Worm (Caenorhabditis elegans) whole organism, early embryonic: Measurements from ENCODE around the gene R08A2.2.

ENCODE experiments used
- B0310.2 ChIP-seq: sonication (generic microtip); optimal IDR thresholded peaks from 2 replicates; lab custom pipeline; 2016; ENCODE audit warnings: mild to moderate bottlenecking, missing genetic modification characterization, missing compliant biosample characterization
- F13C5.2 ChIP-seq: sonication (generic microtip); optimal IDR thresholded peaks from 2 replicates; lab custom pipeline; 2017; ENCODE audit warnings: mild to moderate bottlenecking, missing genetic modification characterization, inconsistent platforms, missing compliant biosample characterization
- aly-1 ChIP-seq: sonication (generic microtip); optimal IDR thresholded peaks from 2 replicates; lab custom pipeline; 2016; ENCODE audit warnings: missing genetic modification characterization, missing compliant biosample characterization
- ama-1 ChIP-seq: fragments of 150-350 bp; optimal IDR thresholded peaks from 2 replicates; lab custom pipeline; 2014
- ceh-13 ChIP-seq: fragments of 200-800 bp; sonication (Bioruptor generic); optimal IDR thresholded peaks from 2 replicates; lab custom pipeline; 2018; ENCODE audit warnings: mild to moderate bottlenecking, missing genetic modification characterization, missing compliant biosample characterization
- ceh-36 ChIP-seq: sonication (generic microtip); optimal IDR thresholded peaks from 2 replicates; lab custom pipeline; 2016; ENCODE audit warnings: missing genetic modification characterization, inconsistent platforms, missing compliant biosample characterization
- ets-7 ChIP-seq: sonication (generic microtip); optimal IDR thresholded peaks from 2 replicates; lab custom pipeline; 2016; ENCODE audit warnings: missing genotype, missing genetic modification characterization, missing compliant biosample characterization
- flt-1 ChIP-seq: fragments of 200-800 bp; sonication (Bioruptor generic); IDR thresholded peaks from 2 replicates; pipeline ENCODE4 v1.3.6; 2022; ENCODE audit warnings: missing genetic modification characterization, missing compliant biosample characterization
- hmbx-1 ChIP-seq: sonication (generic microtip); optimal IDR thresholded peaks from 2 replicates; lab custom pipeline; 2016; ENCODE audit warnings: mild to moderate bottlenecking, missing genetic modification characterization, missing compliant biosample characterization
- hmg-4 ChIP-seq: fragments of 200-800 bp; sonication (Bioruptor generic); optimal IDR thresholded peaks from 2 replicates; lab custom pipeline; 2018; ENCODE audit warnings: mild to moderate bottlenecking, missing genetic modification characterization, missing compliant biosample characterization
- hnd-1 ChIP-seq: sonication (generic microtip); optimal IDR thresholded peaks from 2 replicates; lab custom pipeline; 2016; ENCODE audit warnings: missing genetic modification characterization, missing compliant biosample characterization
- pes-1 ChIP-seq: fragments of 200-800 bp; sonication (Bioruptor generic); IDR thresholded peaks from 2 replicates; pipeline ENCODE4 v1.3.6; 2022; ENCODE audit warnings: missing genetic modification reagents, missing genetic modification characterization, missing compliant biosample characterization
- scrt-1 ChIP-seq: fragments of 200-800 bp; sonication (Bioruptor generic); IDR thresholded peaks from 2 replicates; pipeline ENCODE4 v1.3.6; 2022; ENCODE audit warnings: missing genetic modification characterization, missing compliant biosample characterization
- sea-1 ChIP-seq: fragments of 200-800 bp; sonication (Bioruptor generic); conservative IDR thresholded peaks from 2 replicates; pipeline ENCODE4 v1.3.6; 2022; ENCODE audit warnings: missing genetic modification characterization, missing compliant biosample characterization
- tbx-11 ChIP-seq: fragments of 200-800 bp; sonication (Bioruptor generic); IDR thresholded peaks from 2 replicates; pipeline ENCODE4 v1.3.6; 2022; ENCODE audit warnings: missing genetic modification characterization, missing compliant biosample characterization
- tbx-37 ChIP-seq: fragments of 200-800 bp; sonication (Bioruptor generic); conservative IDR thresholded peaks from 2 replicates; pipeline ENCODE4 v1.3.6; 2022; ENCODE audit warnings: missing genetic modification reagents, missing genetic modification characterization, missing compliant biosample characterization
- tra-4 ChIP-seq: sonication (generic microtip); optimal IDR thresholded peaks from 2 replicates; lab custom pipeline; 2017; ENCODE audit warnings: missing genetic modification characterization, missing compliant biosample characterization

Gene R08A2.2

DNA sequence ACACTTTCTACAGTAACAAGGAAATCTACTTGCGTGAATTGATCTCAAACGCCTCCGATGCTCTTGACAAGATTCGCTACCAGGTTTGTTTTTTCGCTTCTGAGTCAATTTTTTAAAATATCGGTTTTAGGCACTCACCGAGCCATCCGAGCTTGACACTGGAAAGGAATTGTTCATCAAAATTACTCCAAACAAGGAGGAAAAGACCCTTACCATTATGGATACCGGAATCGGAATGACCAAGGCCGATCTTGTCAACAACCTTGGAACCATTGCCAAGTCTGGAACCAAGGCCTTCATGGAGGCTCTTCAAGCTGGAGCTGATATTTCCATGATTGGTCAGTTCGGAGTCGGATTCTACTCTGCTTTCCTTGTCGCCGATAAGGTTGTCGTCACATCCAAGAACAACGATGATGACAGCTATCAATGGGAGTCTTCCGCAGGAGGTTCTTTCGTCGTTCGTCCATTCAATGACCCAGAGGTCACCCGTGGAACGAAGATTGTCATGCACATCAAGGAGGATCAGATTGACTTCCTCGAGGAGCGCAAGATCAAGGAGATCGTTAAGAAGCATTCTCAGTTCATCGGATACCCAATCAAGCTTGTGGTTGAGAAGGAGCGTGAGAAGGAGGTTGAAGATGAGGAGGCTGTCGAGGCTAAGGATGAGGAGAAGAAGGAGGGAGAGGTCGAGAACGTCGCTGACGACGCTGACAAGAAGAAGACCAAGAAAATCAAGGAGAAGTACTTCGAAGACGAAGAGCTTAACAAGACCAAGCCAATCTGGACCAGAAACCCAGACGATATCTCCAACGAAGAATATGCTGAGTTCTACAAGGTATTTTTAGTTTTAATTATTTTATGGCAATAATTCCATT is 29.0 kb downstream of the R08A2.2 start:
- TF ChIP-seq aly-1 (tag; lab: Kevin White, UChicago) (no peak), scrt-1 (GFP tag; lab: Robert Waterston, UW) (0 out of 2 replicates have a peak, but pooled peaks have one; percentile 39)

DNA sequence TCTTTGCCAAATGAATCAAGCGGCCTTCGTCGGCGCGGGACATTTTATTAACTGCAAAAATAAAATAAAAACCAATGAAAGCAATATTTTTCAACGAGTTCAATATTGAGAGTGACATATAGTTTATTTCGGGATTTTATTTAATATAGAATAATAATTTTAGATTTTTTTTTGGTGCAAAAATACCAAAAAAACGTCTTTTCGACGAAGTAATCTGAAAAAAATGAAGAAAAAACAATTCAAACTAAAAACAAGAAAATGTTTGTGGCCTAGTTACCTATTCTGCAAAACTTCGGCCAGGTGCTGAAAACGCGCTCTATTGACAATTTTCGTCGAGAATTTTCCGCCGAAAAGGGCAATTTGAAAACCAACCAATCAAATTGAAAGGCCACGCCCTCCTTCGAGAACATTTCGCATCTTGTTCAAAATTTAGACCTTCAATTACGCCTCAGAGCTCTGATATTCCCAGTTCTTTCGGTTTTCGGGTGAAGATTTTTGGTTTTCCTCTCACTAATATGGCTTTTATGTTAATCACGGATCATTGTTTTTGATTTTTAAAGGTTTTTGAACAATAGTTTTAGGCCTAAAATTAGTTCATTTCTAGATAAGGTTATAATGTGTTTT is 30.0 kb downstream of the R08A2.2 start, which contains the start of gene C47E8.4:
TSS of gene C47E8.4 (minus strand) at position 51 of the 624 bp plus-strand sequence.
- TF ChIP-seq ets-7 (tag; lab: Kevin White, UChicago) (no peak), hmbx-1 (tag; lab: Kevin White, UChicago) (no peak), ama-1 (peak; percentile 66), pes-1 (GFP tag; lab: Robert Waterston, UW) (peak; percentile 54; the same call in 1 of the 2 replicates), hmg-4 (GFP tag; lab: Kevin White, UChicago) (peak; percentile 36), hnd-1 (no peak), sea-1 (no peak), flt-1 (GFP tag; lab: Robert Waterston, UW) (peak; percentile 34; the same call in 1 of the 2 replicates), tbx-37 (GFP tag; lab: Robert Waterston, UW) (peak; percentile 75), aly-1 (tag; lab: Kevin White, UChicago) (no peak), tbx-11 (no peak), F13C5.2 (tag; lab: Kevin White, UChicago) (no peak), tra-4 (tag; lab: Kevin White, UChicago) (peak; percentile 57), scrt-1 (GFP tag; lab: Robert Waterston, UW) (no peak)

DNA sequence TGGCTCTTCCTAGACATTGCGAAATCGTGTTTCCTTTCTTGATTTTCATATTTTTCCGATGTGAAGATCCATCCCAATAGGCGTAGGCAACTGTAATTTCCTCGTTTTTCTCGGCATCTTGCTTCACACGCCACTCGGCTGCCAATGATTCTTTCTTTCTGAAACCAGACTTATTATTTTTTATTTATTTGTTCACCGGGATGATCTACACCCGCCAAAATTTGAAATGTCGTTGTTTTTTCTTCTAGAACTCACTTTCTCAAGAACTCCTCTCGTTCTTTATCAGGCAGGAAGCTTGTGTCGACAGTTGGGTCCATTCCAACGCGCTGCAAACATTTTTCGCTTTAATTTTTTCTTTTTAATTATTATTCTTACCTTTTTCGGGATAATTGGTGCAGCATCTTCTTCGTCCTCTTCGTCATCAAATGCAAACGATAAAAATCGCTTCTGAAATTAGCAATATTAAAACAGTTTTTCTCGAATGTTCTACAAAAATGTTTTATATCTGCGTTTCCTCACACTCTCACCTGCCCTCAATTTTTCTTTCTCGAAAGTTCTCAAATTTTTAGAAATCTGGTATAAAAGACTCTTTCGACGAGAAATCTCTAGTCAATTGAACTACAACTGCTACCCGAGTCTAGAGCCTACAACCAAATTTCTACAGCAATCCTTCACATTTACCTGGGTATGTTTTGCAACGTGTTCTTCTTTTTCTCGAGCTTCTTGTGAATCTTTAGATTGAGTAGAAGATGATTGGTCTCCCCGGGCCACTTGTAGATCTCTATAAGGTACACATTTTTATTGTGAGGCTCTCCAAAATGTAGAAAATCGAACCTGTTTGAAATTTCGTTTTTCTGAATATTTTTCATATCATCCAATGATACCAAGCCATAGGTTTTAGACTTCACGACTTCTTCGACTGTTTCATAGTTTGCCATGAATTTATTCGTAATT is 30.9 kb downstream of the R08A2.2 start, which contains the start of gene hsp-90:
TSS of gene hsp-90 (plus strand) at position 560 of the 954 bp plus-strand sequence.
- TF ChIP-seq pes-1 (GFP tag; lab: Robert Waterston, UW) (no peak), aly-1 (tag; lab: Kevin White, UChicago) (no peak), ceh-13 (GFP tag; lab: Kevin White, UChicago) (no peak), hnd-1 (no peak), hmbx-1 (tag; lab: Kevin White, UChicago) (no peak), ceh-36 (tag; lab: Kevin White, UChicago) (no peak)

DNA sequence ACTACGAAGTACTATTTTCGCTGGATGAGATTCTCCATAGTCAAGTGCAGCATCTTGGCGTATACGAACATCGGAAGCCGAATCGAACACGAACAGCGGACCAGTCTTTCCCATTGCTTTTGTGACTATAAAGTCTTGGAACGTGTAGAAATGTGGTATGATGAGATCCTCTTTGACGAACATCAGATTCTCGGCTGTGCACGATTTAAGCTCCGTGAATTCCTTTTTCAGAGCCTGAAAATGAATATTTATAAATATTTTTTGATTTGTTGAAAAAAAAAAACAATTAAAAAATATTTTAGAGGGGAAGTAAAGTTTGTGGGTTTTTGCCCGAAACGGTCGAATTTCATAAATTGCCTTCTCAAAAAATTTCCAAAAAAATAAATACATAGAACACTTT is 31.6 kb downstream of the R08A2.2 start:
- TF ChIP-seq pes-1 (GFP tag; lab: Robert Waterston, UW) = no peak
- no peak for TF ChIP-seq tbx-11
- TF ChIP-seq scrt-1 (GFP tag; lab: Robert Waterston, UW) = no peak
- no peak for TF ChIP-seq flt-1 (GFP tag; lab: Robert Waterston, UW)
- TF ChIP-seq F13C5.2 (tag; lab: Kevin White, UChicago) = no peak
- TF ChIP-seq hmbx-1 (tag; lab: Kevin White, UChicago) = no peak

DNA sequence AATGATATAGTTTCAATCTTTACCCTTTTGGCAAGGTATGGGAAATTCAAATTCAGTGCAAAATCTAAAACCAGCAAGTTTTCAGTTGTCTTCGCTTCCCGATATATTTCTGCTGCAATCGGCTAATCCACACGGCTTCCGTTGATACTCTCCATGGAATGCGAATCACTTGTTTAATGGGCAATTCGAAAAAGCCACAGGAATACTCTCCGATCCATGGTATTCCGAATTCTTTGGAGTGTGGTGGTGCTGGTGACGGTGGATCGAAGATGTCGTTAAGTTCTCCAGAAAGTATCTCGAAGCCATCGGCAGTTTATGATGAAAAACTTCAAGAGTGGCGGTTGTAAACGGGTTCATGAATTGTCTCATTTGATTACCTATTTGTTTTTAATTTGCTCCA is 32.2 kb downstream of the R08A2.2 start:
- TF ChIP-seq ama-1 (no peak), tra-4 (tag; lab: Kevin White, UChicago) (no peak), ceh-36 (tag; lab: Kevin White, UChicago) (no peak), sea-1 (no peak), tbx-37 (GFP tag; lab: Robert Waterston, UW) (no peak), aly-1 (tag; lab: Kevin White, UChicago) (no peak), tbx-11 (no peak), F13C5.2 (tag; lab: Kevin White, UChicago) (no peak), scrt-1 (GFP tag; lab: Robert Waterston, UW) (no peak), B0310.2 (no peak), flt-1 (GFP tag; lab: Robert Waterston, UW) (no peak), ets-7 (tag; lab: Kevin White, UChicago) (no peak), hmbx-1 (tag; lab: Kevin White, UChicago) (no peak), hnd-1 (no peak)

DNA sequence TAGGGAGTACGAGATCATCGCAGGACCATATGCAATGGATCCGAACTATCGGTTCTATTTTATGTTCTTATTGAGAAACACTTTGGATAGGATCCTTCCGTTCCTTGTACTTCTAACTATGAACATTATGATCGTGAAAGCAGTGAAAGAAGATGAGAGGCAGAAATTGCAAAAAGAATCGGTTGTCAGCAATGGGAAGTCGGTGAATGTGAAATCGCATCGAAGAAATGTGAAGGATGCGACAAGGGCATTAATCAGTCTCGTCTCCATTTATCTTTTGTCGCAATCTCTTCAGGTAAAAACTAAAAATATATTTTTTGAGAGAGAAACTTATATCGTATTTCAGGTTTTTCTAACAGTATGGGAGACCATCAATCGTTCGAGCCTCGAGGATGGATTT is 32.6 kb downstream of the R08A2.2 start:
- TF ChIP-seq tbx-37 (GFP tag; lab: Robert Waterston, UW) = no peak
- no peak for TF ChIP-seq B0310.2
- TF ChIP-seq ama-1 = no peak
- TF ChIP-seq hnd-1 = no peak
- no peak for TF ChIP-seq ets-7 (tag; lab: Kevin White, UChicago)
- no peak for TF ChIP-seq tra-4 (tag; lab: Kevin White, UChicago)
- TF ChIP-seq pes-1 (GFP tag; lab: Robert Waterston, UW) = no peak
- no peak for TF ChIP-seq F13C5.2 (tag; lab: Kevin White, UChicago)
- no peak for TF ChIP-seq ceh-13 (GFP tag; lab: Kevin White, UChicago)
- TF ChIP-seq aly-1 (tag; lab: Kevin White, UChicago) = no peak
- TF ChIP-seq hmbx-1 (tag; lab: Kevin White, UChicago) = no peak
- TF ChIP-seq scrt-1 (GFP tag; lab: Robert Waterston, UW) = no peak
- TF ChIP-seq ceh-36 (tag; lab: Kevin White, UChicago) = no peak
- TF ChIP-seq tbx-11 = no peak
- TF ChIP-seq hmg-4 (GFP tag; lab: Kevin White, UChicago) = no peak
- TF ChIP-seq sea-1 = no peak
- no peak for TF ChIP-seq flt-1 (GFP tag; lab: Robert Waterston, UW)
